Fruit fly (Drosophila melanogaster): Measurements from ENCODE around the gene Hip1.

Hip1 gene

dm6 chr3L:12791679-12792229 lies 18.4 kb upstream of the Hip1 start:
- TF ChIP-seq Ets98B (GFP tag; IDR thresholded peaks at IDR 0.05): no peak
- no peak for TF ChIP-seq Snoo (tag; optimal IDR thresholded peaks at IDR 0.05)
- no peak for TF ChIP-seq CG9948 (tag; optimal IDR thresholded peaks at IDR 0.05)
- no peak for TF ChIP-seq rn (GFP tag; IDR thresholded peaks at IDR 0.05)
- no peak for TF ChIP-seq Pif1B (GFP tag; optimal IDR thresholded peaks at IDR 0.05)
- TF ChIP-seq CG13204 (GFP tag; optimal IDR thresholded peaks at IDR 0.05): no peak
- TF ChIP-seq Pif1A (GFP tag; optimal IDR thresholded peaks at IDR 0.05): no peak
- TF ChIP-seq CG12605 (GFP tag; IDR thresholded peaks at IDR 0.05): no peak
- no peak for TF ChIP-seq CG17806 (tag; optimal IDR thresholded peaks at IDR 0.05)
- TF ChIP-seq CG15710 (tag; optimal IDR thresholded peaks at IDR 0.05): no peak
- TF ChIP-seq CG8159 (tag; optimal IDR thresholded peaks at IDR 0.05): no peak
- no peak for TF ChIP-seq CG14655 (GFP tag; optimal IDR thresholded peaks at IDR 0.05)
- no peak for TF ChIP-seq D1 (tag; optimal IDR thresholded peaks at IDR 0.05)
- no peak for TF ChIP-seq CG32121 (GFP tag; IDR thresholded peaks at IDR 0.05)
- TF ChIP-seq CG34367 (tag; optimal IDR thresholded peaks at IDR 0.05): no peak
- no peak for TF ChIP-seq CG4496 (GFP tag; IDR thresholded peaks at IDR 0.05)
- no peak for TF ChIP-seq EcR (GFP tag; optimal IDR thresholded peaks at IDR 0.05)
- no peak for TF ChIP-seq gl (tag; optimal IDR thresholded peaks at IDR 0.05)
- TF ChIP-seq CG10348 (GFP tag; IDR thresholded peaks at IDR 0.05): no peak
- no peak for TF ChIP-seq fd96Ca (GFP tag; IDR thresholded peaks at IDR 0.05)

dm6 chr3L:12790783-12791678 lies 17.7 kb upstream of the Hip1 start:
- peak; percentile 34; the same call in 1 of the 2 replicates for TF ChIP-seq CG12605 (GFP tag; IDR thresholded peaks at IDR 0.05)
- no peak for TF ChIP-seq CG14655 (GFP tag; optimal IDR thresholded peaks at IDR 0.05)
- TF ChIP-seq Ets98B (GFP tag; IDR thresholded peaks at IDR 0.05): no peak; the same call in 1 of the 2 replicates
- TF ChIP-seq CG8301 (tag; optimal IDR thresholded peaks at IDR 0.05): no peak
- TF ChIP-seq CG9948 (tag; optimal IDR thresholded peaks at IDR 0.05): no peak
- no peak for TF ChIP-seq gl (tag; optimal IDR thresholded peaks at IDR 0.05)
- no peak for TF ChIP-seq CG17806 (tag; optimal IDR thresholded peaks at IDR 0.05)
- TF ChIP-seq CG4496 (GFP tag; IDR thresholded peaks at IDR 0.05): no peak
- peak; percentile 43 for TF ChIP-seq D1 (tag; optimal IDR thresholded peaks at IDR 0.05)
- TF ChIP-seq rn (GFP tag; IDR thresholded peaks at IDR 0.05): no peak
- TF ChIP-seq CG13204 (GFP tag; optimal IDR thresholded peaks at IDR 0.05): no peak
- TF ChIP-seq Snoo (tag; optimal IDR thresholded peaks at IDR 0.05): no peak
- no peak for TF ChIP-seq CG10348 (GFP tag; IDR thresholded peaks at IDR 0.05)
- TF ChIP-seq CG15710 (tag; optimal IDR thresholded peaks at IDR 0.05): no peak
- no peak for TF ChIP-seq fd96Ca (GFP tag; IDR thresholded peaks at IDR 0.05)
- TF ChIP-seq CG32121 (GFP tag; IDR thresholded peaks at IDR 0.05): no peak; the same call in 1 of the 2 replicates
- peak; percentile 13 for TF ChIP-seq Pif1B (GFP tag; optimal IDR thresholded peaks at IDR 0.05)
- TF ChIP-seq EcR (GFP tag; optimal IDR thresholded peaks at IDR 0.05): no peak
- TF ChIP-seq Pif1A (GFP tag; optimal IDR thresholded peaks at IDR 0.05): no peak
- TF ChIP-seq CG34367 (tag; optimal IDR thresholded peaks at IDR 0.05): no peak
- TF ChIP-seq CG8159 (tag; optimal IDR thresholded peaks at IDR 0.05): no peak

- TF ChIP-seq Pif1B (GFP tag; optimal IDR thresholded peaks at IDR 0.05): peak; percentile 57
- no peak for TF ChIP-seq CG4496 (GFP tag; IDR thresholded peaks at IDR 0.05)
- TF ChIP-seq EcR (GFP tag; optimal IDR thresholded peaks at IDR 0.05): peak; percentile 77
- peak; percentile 30; the same call in 1 of the 2 replicates for TF ChIP-seq CG12605 (GFP tag; IDR thresholded peaks at IDR 0.05)
- peak; percentile 45 for TF ChIP-seq Pif1A (GFP tag; optimal IDR thresholded peaks at IDR 0.05)
- peak; percentile 17 for TF ChIP-seq gl (tag; optimal IDR thresholded peaks at IDR 0.05)
These were observed 16.6 kb upstream of the Hip1 start, which contains the start of gene CG42709 for dm6 chr3L:12789875-12790373. CG42709 (plus strand) TSS chr3L:12790192.

dm6 chr3L:12780997-12781396 lies 7.6 kb upstream of the Hip1 start, which contains the start of the genes CG10969 and CG17666:
CG10969 (minus strand) TSS chr3L:12781097.
CG17666 (plus strand) TSS chr3L:12781325.
- no peak for TF ChIP-seq EcR (GFP tag; optimal IDR thresholded peaks at IDR 0.05)
- no peak for TF ChIP-seq Ets98B (GFP tag; IDR thresholded peaks at IDR 0.05)
- no peak for TF ChIP-seq Snoo (tag; optimal IDR thresholded peaks at IDR 0.05)
- TF ChIP-seq Pif1B (GFP tag; optimal IDR thresholded peaks at IDR 0.05): no peak
- TF ChIP-seq D1 (tag; optimal IDR thresholded peaks at IDR 0.05): no peak
- TF ChIP-seq CG12605 (GFP tag; IDR thresholded peaks at IDR 0.05): no peak
- TF ChIP-seq CG8301 (tag; optimal IDR thresholded peaks at IDR 0.05): no peak
- no peak for TF ChIP-seq rn (GFP tag; IDR thresholded peaks at IDR 0.05)
- no peak for TF ChIP-seq CG9948 (tag; optimal IDR thresholded peaks at IDR 0.05)
- no peak for TF ChIP-seq CG14655 (GFP tag; optimal IDR thresholded peaks at IDR 0.05)
- TF ChIP-seq fd96Ca (GFP tag; IDR thresholded peaks at IDR 0.05): no peak
- no peak for TF ChIP-seq Pif1A (GFP tag; optimal IDR thresholded peaks at IDR 0.05)
- TF ChIP-seq CG34367 (tag; optimal IDR thresholded peaks at IDR 0.05): no peak
- TF ChIP-seq CG17806 (tag; optimal IDR thresholded peaks at IDR 0.05): no peak
- no peak for TF ChIP-seq CG8159 (tag; optimal IDR thresholded peaks at IDR 0.05)
- no peak for TF ChIP-seq CG13204 (GFP tag; optimal IDR thresholded peaks at IDR 0.05)
- no peak for TF ChIP-seq CG4496 (GFP tag; IDR thresholded peaks at IDR 0.05)
- no peak for TF ChIP-seq CG10348 (GFP tag; IDR thresholded peaks at IDR 0.05)

- no peak for TF ChIP-seq CG34367 (tag; optimal IDR thresholded peaks at IDR 0.05)
- TF ChIP-seq rn (GFP tag; IDR thresholded peaks at IDR 0.05): no peak
- no peak for TF ChIP-seq EcR (GFP tag; optimal IDR thresholded peaks at IDR 0.05)
- no peak for TF ChIP-seq CG10348 (GFP tag; IDR thresholded peaks at IDR 0.05)
- TF ChIP-seq CG32121 (GFP tag; IDR thresholded peaks at IDR 0.05): no peak
- TF ChIP-seq CG13204 (GFP tag; optimal IDR thresholded peaks at IDR 0.05): no peak
- no peak for TF ChIP-seq CG12605 (GFP tag; IDR thresholded peaks at IDR 0.05)
- no peak for TF ChIP-seq CG15710 (tag; optimal IDR thresholded peaks at IDR 0.05)
- TF ChIP-seq gl (tag; optimal IDR thresholded peaks at IDR 0.05): no peak
- TF ChIP-seq CG8159 (tag; optimal IDR thresholded peaks at IDR 0.05): no peak
- no peak for TF ChIP-seq CG14655 (GFP tag; optimal IDR thresholded peaks at IDR 0.05)
- TF ChIP-seq CG9948 (tag; optimal IDR thresholded peaks at IDR 0.05): no peak
- TF ChIP-seq CG17806 (tag; optimal IDR thresholded peaks at IDR 0.05): no peak
- no peak for TF ChIP-seq Pif1B (GFP tag; optimal IDR thresholded peaks at IDR 0.05)
- no peak for TF ChIP-seq Pif1A (GFP tag; optimal IDR thresholded peaks at IDR 0.05)
These were observed 5.2 kb upstream of the Hip1 start, which contains the start of gene CG32106 for dm6 chr3L:12778616-12779015. CG32106 (minus strand) TSS chr3L:12778716.

All from whole organism, pupa.